Fruit fly (Drosophila melanogaster) whole organism, embryonic: ENCODE data around the gene Hsp70Ab.

Experiments used
- CG10147 ChIP-seq: fragments of 200-800 bp; sonication (Bioruptor generic); optimal IDR thresholded peaks from 2 replicates; lab custom pipeline; 2019; ENCODE audit warnings: missing biosample characterization, mild to moderate bottlenecking, missing genetic modification characterization, moderate library complexity
- CG11398 ChIP-seq: fragments of 200-800 bp; sonication (Bioruptor generic); optimal IDR thresholded peaks from 2 replicates; lab custom pipeline; 2016; ENCODE audit warnings: missing biosample characterization, missing genetic modification characterization
- CG11696 ChIP-seq: fragments of 200-800 bp; sonication (Bioruptor generic); IDR thresholded peaks from 2 replicates; pipeline ENCODE4 v1.3.6; 2022; ENCODE audit warnings: missing biosample characterization, missing genetic modification characterization
- CG12155 ChIP-seq: fragments of 200-800 bp; sonication (Bioruptor generic); optimal IDR thresholded peaks from 3 replicates; lab custom pipeline; 2016; ENCODE audit warnings: missing biosample characterization, missing genetic modification characterization
- CG12744 ChIP-seq: fragments of 200-800 bp; sonication (Bioruptor generic); optimal IDR thresholded peaks from 2 replicates; lab custom pipeline; 2016; ENCODE audit warnings: missing biosample characterization, missing genetic modification characterization
- CG13287 ChIP-seq: fragments of 200-800 bp; sonication (Bioruptor generic); IDR thresholded peaks from 2 replicates; pipeline ENCODE4 v1.3.6; 2022; ENCODE audit warnings: missing biosample characterization, missing genetic modification characterization; ENCODE audit not compliant: partially characterized antibody
- CG13775 ChIP-seq: fragments of 200-800 bp; sonication (Bioruptor generic); optimal IDR thresholded peaks from 3 replicates; lab custom pipeline; 2017; ENCODE audit warnings: missing biosample characterization, mild to moderate bottlenecking, missing genetic modification characterization
- CG15479 ChIP-seq: fragments of 200-800 bp; sonication (Bioruptor generic); optimal IDR thresholded peaks from 3 replicates; lab custom pipeline; 2019; ENCODE audit warnings: missing biosample characterization, mild to moderate bottlenecking, missing genetic modification characterization, moderate library complexity
- CG17829 ChIP-seq: fragments of 200-800 bp; optimal IDR thresholded peaks from 2 replicates; lab custom pipeline; 2019; ENCODE audit warnings: missing biosample characterization, mild to moderate bottlenecking, missing genetic modification characterization, moderate library complexity
- CG18011 ChIP-seq: fragments of 200-800 bp; sonication (Bioruptor generic); optimal IDR thresholded peaks from 2 replicates; lab custom pipeline; 2017; ENCODE audit warnings: missing biosample characterization, missing genetic modification characterization, mild to moderate bottlenecking, moderate library complexity, missing genotype
- CG2712 ChIP-seq: fragments of 200-800 bp; optimal IDR thresholded peaks from 3 replicates; lab custom pipeline; 2019; ENCODE audit warnings: missing biosample characterization, mild to moderate bottlenecking, missing genetic modification characterization, moderate library complexity
- CG2889 ChIP-seq: fragments of 200-800 bp; sonication (Bioruptor generic); IDR thresholded peaks from 3 replicates; pipeline ENCODE4 v1.3.6; 2022; ENCODE audit warnings: missing biosample characterization, missing genetic modification characterization
- CG30020 ChIP-seq: fragments of 200-800 bp; optimal IDR thresholded peaks from 2 replicates; lab custom pipeline; 2019; ENCODE audit warnings: missing biosample characterization, mild to moderate bottlenecking, missing genetic modification characterization, moderate library complexity
- CG30431 ChIP-seq: fragments of 200-800 bp; sonication (Bioruptor generic); optimal IDR thresholded peaks from 2 replicates; lab custom pipeline; 2017; ENCODE audit warnings: missing biosample characterization, missing genetic modification characterization
- CG34224 ChIP-seq: fragments of 200-800 bp; sonication (Bioruptor generic); IDR thresholded peaks from 3 replicates; pipeline ENCODE4 v1.3.6; 2022; ENCODE audit warnings: missing biosample characterization, missing genetic modification characterization; ENCODE audit not compliant: partially characterized antibody
- CG34422 ChIP-seq: fragments of 200-800 bp; sonication (Bioruptor generic); IDR thresholded peaks from 3 replicates; pipeline ENCODE4 v1.3.6; 2022; ENCODE audit warnings: missing biosample characterization, missing genetic modification characterization
- CG4282 ChIP-seq: fragments of 200-800 bp; sonication (Bioruptor generic); optimal IDR thresholded peaks from 2 replicates; lab custom pipeline; 2016; ENCODE audit warnings: missing biosample characterization, missing genetic modification characterization
- CG43689 ChIP-seq: fragments of 200-800 bp; sonication (Bioruptor generic); IDR thresholded peaks from 2 replicates; pipeline ENCODE4 v1.3.6; 2022; ENCODE audit warnings: missing biosample characterization, missing genetic modification characterization
- CG4707 ChIP-seq: fragments of 200-800 bp; sonication (Bioruptor generic); optimal IDR thresholded peaks from 2 replicates; lab custom pipeline; 2018; ENCODE audit warnings: missing biosample characterization, mild to moderate bottlenecking, missing genetic modification characterization, moderate library complexity
- CG9727 ChIP-seq: fragments of 200-800 bp; sonication (Bioruptor generic); optimal IDR thresholded peaks from 3 replicates; lab custom pipeline; 2017; ENCODE audit warnings: missing biosample characterization, mild to moderate bottlenecking, missing genetic modification characterization
- CG9797 ChIP-seq: fragments of 200-800 bp; sonication (Bioruptor generic); optimal IDR thresholded peaks from 3 replicates; lab custom pipeline; 2018; ENCODE audit warnings: missing biosample characterization, mild to moderate bottlenecking, missing genetic modification characterization
- D19A ChIP-seq: fragments of 200-800 bp; optimal IDR thresholded peaks from 3 replicates; lab custom pipeline; 2019; ENCODE audit warnings: missing biosample characterization, mild to moderate bottlenecking, missing genetic modification characterization, moderate library complexity
- HLH3B ChIP-seq: fragments of 200-800 bp; sonication (Bioruptor generic); IDR thresholded peaks from 2 replicates; pipeline ENCODE4 v1.3.6; 2022; ENCODE audit warnings: missing biosample characterization, missing genetic modification characterization
- Hmx ChIP-seq: fragments of 200-800 bp; sonication (Bioruptor generic); optimal IDR thresholded peaks from 2 replicates; lab custom pipeline; 2016; ENCODE audit warnings: missing biosample characterization, missing genetic modification characterization
- Hr51 ChIP-seq, 2 experiments: fragments of 200-800 bp; sonication (Bioruptor generic); optimal IDR thresholded peaks; 2 replicates in 1 of 2; 3 replicates in 1 of 2; lab custom pipeline; 2016 to 2018; ENCODE audit warnings: missing biosample characterization in 2 of 2, missing genetic modification characterization in 2 of 2, mild to moderate bottlenecking in 1 of 2, moderate library complexity in 1 of 2
- Hr78 ChIP-seq, 2 experiments: fragments of 200-800 bp in 1 of 2; fragments of >200 bp in 1 of 2; sonication (Bioruptor generic) in 1 of 2; optimal IDR thresholded peaks; 2 replicates each; lab custom pipeline; 2017 to 2019; ENCODE audit warnings: missing biosample characterization in 2 of 2, missing genetic modification characterization in 2 of 2, mild to moderate bottlenecking in 1 of 2, moderate library complexity in 1 of 2
- Lim3 ChIP-seq: fragments of 200-800 bp; sonication (Bioruptor generic); IDR thresholded peaks from 2 replicates; pipeline ENCODE4 v1.3.6; 2022; ENCODE audit warnings: missing biosample characterization, missing genetic modification characterization
- Oli ChIP-seq: fragments of 200-800 bp; sonication (Bioruptor generic); optimal IDR thresholded peaks from 2 replicates; lab custom pipeline; 2018; ENCODE audit warnings: missing biosample characterization, mild to moderate bottlenecking, missing genetic modification characterization, moderate library complexity
- Ptx1 ChIP-seq: fragments of 200-800 bp; sonication (Bioruptor generic); IDR thresholded peaks from 2 replicates; pipeline ENCODE4 v1.3.6; 2022; ENCODE audit warnings: missing biosample characterization, missing genetic modification characterization
- Sry-β ChIP-seq: fragments of 200-800 bp; sonication (Bioruptor generic); optimal IDR thresholded peaks from 2 replicates; lab custom pipeline; 2018; ENCODE audit warnings: missing biosample characterization, mild to moderate bottlenecking, missing genetic modification characterization, moderate library complexity
- Usf ChIP-seq: fragments of 200-800 bp; sonication (Bioruptor generic); optimal IDR thresholded peaks from 2 replicates; lab custom pipeline; 2017; ENCODE audit warnings: missing genotype, missing biosample characterization, missing genetic modification characterization
- al ChIP-seq: fragments of 200-800 bp; sonication (Bioruptor generic); IDR thresholded peaks from 2 replicates; pipeline ENCODE4 v1.3.6; 2022; ENCODE audit warnings: missing biosample characterization, missing genetic modification characterization
- caup ChIP-seq: fragments of 200-800 bp; sonication (Bioruptor generic); optimal IDR thresholded peaks from 3 replicates; lab custom pipeline; 2017; ENCODE audit warnings: missing biosample characterization, mild to moderate bottlenecking, missing genetic modification characterization, moderate library complexity; ENCODE audit not compliant: severe bottlenecking
- cg ChIP-seq: fragments of 200-800 bp; sonication (Bioruptor generic); optimal IDR thresholded peaks from 3 replicates; lab custom pipeline; 2019; ENCODE audit warnings: missing biosample characterization, mild to moderate bottlenecking, missing genetic modification characterization, moderate library complexity
- ci ChIP-seq: fragments of 200-800 bp; sonication (Bioruptor generic); IDR thresholded peaks from 3 replicates; pipeline ENCODE4 v1.3.6; 2022; ENCODE audit warnings: missing biosample characterization, missing genetic modification characterization
- dan ChIP-seq: fragments of 200-800 bp; sonication (Bioruptor generic); IDR thresholded peaks from 2 replicates; pipeline ENCODE4 v1.3.6; 2022; ENCODE audit warnings: missing biosample characterization, missing genetic modification characterization
- dysf ChIP-seq: fragments of 200-800 bp; sonication (Bioruptor generic); IDR thresholded peaks from 3 replicates; pipeline ENCODE4 v1.3.6; 2022; ENCODE audit warnings: missing biosample characterization, missing genetic modification characterization
- ems ChIP-seq: fragments of 200-800 bp; sonication (Bioruptor generic); optimal IDR thresholded peaks from 3 replicates; lab custom pipeline; 2016; ENCODE audit warnings: missing biosample characterization, missing genetic modification characterization
- knrl ChIP-seq: fragments of 200-800 bp; sonication (Bioruptor generic); IDR thresholded peaks from 3 replicates; pipeline ENCODE4 v1.3.6; 2022; ENCODE audit warnings: missing biosample characterization, missing genetic modification characterization; ENCODE audit not compliant: partially characterized antibody
- lbe ChIP-seq: fragments of 200-800 bp; sonication (Bioruptor generic); optimal IDR thresholded peaks from 2 replicates; lab custom pipeline; 2016; ENCODE audit warnings: missing biosample characterization, mild to moderate bottlenecking, missing genetic modification characterization
- maf-S ChIP-seq: fragments of 200-800 bp; sonication (Bioruptor generic); optimal IDR thresholded peaks from 2 replicates; lab custom pipeline; 2016; ENCODE audit warnings: missing biosample characterization, missing genetic modification characterization
- peb ChIP-seq: fragments of 200-800 bp; sonication (Bioruptor generic); IDR thresholded peaks from 2 replicates; pipeline ENCODE4 v1.3.6; 2022; ENCODE audit warnings: missing biosample characterization, missing genetic modification characterization
- stwl ChIP-seq: fragments of 200-800 bp; sonication (Bioruptor generic); optimal IDR thresholded peaks from 3 replicates; lab custom pipeline; 2018; ENCODE audit warnings: missing biosample characterization, mild to moderate bottlenecking, missing genetic modification characterization, moderate library complexity
- tin ChIP-seq: fragments of 200-800 bp; sonication (Bioruptor generic); optimal IDR thresholded peaks from 3 replicates; lab custom pipeline; 2016; ENCODE audit warnings: missing biosample characterization, missing genetic modification characterization
- tna ChIP-seq: fragments of 200-800 bp; sonication (Bioruptor generic); IDR thresholded peaks from 2 replicates; pipeline ENCODE4 v1.3.6; 2022; ENCODE audit warnings: missing biosample characterization, missing genetic modification characterization; ENCODE audit not compliant: partially characterized antibody
- trem ChIP-seq: fragments of 200-800 bp; optimal IDR thresholded peaks from 3 replicates; lab custom pipeline; 2019; ENCODE audit warnings: missing biosample characterization, mild to moderate bottlenecking, missing genetic modification characterization, moderate library complexity
- unpg ChIP-seq: fragments of 200-800 bp; sonication (Bioruptor generic); optimal IDR thresholded peaks from 3 replicates; lab custom pipeline; 2018; ENCODE audit warnings: missing biosample characterization, mild to moderate bottlenecking, missing genetic modification characterization, moderate library complexity

Gene Hsp70Ab

DNA sequence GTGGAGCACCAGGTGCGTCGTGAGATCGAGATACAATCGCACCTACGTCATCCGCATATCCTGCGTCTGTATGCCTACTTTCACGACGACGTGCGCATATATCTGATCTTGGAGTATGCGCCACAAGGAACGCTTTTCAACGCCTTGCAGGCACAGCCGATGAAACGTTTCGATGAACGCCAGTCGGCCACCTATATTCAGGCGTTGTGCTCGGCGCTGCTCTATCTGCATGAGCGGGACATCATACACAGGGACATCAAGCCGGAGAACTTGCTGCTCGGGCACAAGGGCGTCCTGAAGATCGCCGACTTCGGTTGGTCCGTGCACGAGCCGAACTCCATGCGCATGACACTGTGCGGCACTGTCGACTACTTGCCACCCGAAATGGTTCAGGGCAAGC, 5.7 kb downstream of the Hsp70Ab start (continued):
- TF ChIP-seq unpg (GFP tag; lab: Kevin White, UChicago) = no peak

DNA sequence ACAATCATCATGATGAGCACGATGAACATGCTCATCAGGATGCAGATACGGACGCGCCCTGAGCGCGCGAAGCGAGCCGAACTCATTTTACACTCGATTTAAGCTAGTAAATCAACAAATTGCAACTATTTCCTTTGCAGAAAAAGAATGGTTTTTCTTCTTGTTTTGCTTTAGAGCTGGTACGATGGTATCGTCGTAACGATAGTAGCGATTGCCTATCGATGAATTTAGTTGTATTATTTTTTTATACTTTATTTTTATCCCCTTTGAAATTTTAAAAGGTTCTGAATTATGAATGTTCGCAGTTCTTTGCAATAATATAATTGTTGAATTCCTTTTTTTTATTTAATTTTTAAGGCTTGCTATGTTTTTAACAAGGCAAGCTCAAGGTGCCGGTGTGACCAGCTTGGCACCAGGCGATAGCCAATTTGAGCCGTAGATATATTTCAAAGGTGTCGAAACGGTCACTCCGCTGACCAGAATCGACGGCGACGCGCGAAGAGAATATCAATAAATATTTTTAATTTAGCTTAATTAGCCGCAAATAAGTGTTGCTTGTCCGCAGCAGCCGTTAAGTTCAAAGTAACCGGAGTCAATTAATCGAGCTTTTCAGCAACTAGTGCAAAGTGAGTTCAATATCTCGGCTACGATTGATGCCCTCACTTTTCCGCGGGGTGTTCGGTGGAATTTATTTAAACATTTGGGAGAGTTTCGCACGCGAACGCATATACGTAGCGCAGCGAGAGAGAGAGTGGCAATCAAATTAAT, 9.1 kb downstream of the Hsp70Ab start, which contains the start of the genes CG12213 and GC1:
Gene CG12213, minus strand, starts transcription at position 430 of the 768 bp plus-strand sequence.
Gene GC1, plus strand, starts transcription at position 447 of the 768 bp plus-strand sequence.
- TF ChIP-seq CG2889 (GFP tag; lab: Robert Waterston, UW) (no peak), CG4707 (no peak), dysf (GFP tag; lab: Robert Waterston, UW) (no peak), Hr78 (GFP tag; optimal IDR thresholded peaks at IDR 0.05; lab: Kevin White, UChicago) (no peak), CG34422 (GFP tag; lab: Robert Waterston, UW) (0 out of 3 replicates have a peak, but pooled peaks have one; percentile 12), CG30020 (tag; lab: Kevin White, UChicago) (peak; percentile 59), CG12744 (no peak), CG4282 (GFP tag; lab: Kevin White, UChicago) (no peak), tna (GFP tag; lab: Robert Waterston, UW) (peak; percentile 97), caup (GFP tag; lab: Kevin White, UChicago) (no peak), dan (GFP tag; lab: Robert Waterston, UW) (no peak), Oli (tag; lab: Kevin White, UChicago) (no peak), CG17829 (peak; percentile 65), al (GFP tag; lab: Robert Waterston, UW) (0 out of 2 replicates have a peak, but pooled peaks have one; percentile 17), CG9797 (GFP tag; lab: Kevin White, UChicago) (peak; percentile 91), Sry-β (GFP tag; lab: Kevin White, UChicago) (no peak), CG11696 (no peak), CG30431 (no peak), trem (tag; lab: Kevin White, UChicago) (peak; percentile 93), CG34224 (GFP tag; lab: Robert Waterston, UW) (peak; percentile 99), D19A (no peak), stwl (peak; percentile 79), ci (GFP tag; lab: Robert Waterston, UW) (no peak), CG13287 (peak; percentile 99), CG15479 (GFP tag; lab: Kevin White, UChicago) (no peak), Lim3 (GFP tag; lab: Robert Waterston, UW) (no peak), Hmx (GFP tag; lab: Kevin White, UChicago) (no peak), CG9727 (peak; percentile 55), Hr51 (GFP tag; optimal IDR thresholded peaks at IDR 0.05; lab: Kevin White, UChicago) (peak in 1 of 2 experiments; percentile 9), maf-S (GFP tag; lab: Kevin White, UChicago) (no peak), tin (GFP tag; lab: Kevin White, UChicago) (peak; percentile 24), cg (GFP tag; lab: Kevin White, UChicago) (no peak), HLH3B (no peak), CG12155 (GFP tag; lab: Kevin White, UChicago) (peak; percentile 40), ems (GFP tag; lab: Kevin White, UChicago) (peak; percentile 34), knrl (GFP tag; lab: Robert Waterston, UW) (peak; percentile 99), CG10147 (GFP tag; lab: Kevin White, UChicago) (peak; percentile 4), lbe (GFP tag; lab: Kevin White, UChicago) (peak; percentile 32), CG11398 (GFP tag; lab: Kevin White, UChicago) (no peak), CG43689 (no peak), peb (GFP tag; lab: Robert Waterston, UW) (no peak), CG2712 (tag; lab: Kevin White, UChicago) (peak; percentile 58), CG13775 (peak; percentile 7), Ptx1 (no peak), CG18011 (GFP tag; lab: Kevin White, UChicago) (no peak), Usf (no peak)
